Worm (Caenorhabditis elegans): ENCODE data around the gene str-66.

Gene str-66

ce11 chrV:3124912-3125311, 20.9 kb upstream of the str-66 start, which contains the start of gene Y73C8C.12:
TSS of gene Y73C8C.12 (plus strand) at chrV:3125212.
- no peak for TF ChIP-seq jun-1 (tag; optimal IDR thresholded peaks at IDR 0.05)
- TF ChIP-seq Y5F2A.4 (GFP tag; optimal IDR thresholded peaks at IDR 0.05), result no peak
- TF ChIP-seq aha-1 (tag), result peak; percentile 28
- TF ChIP-seq lim-7 (GFP tag; IDR thresholded peaks at IDR 0.05), result no peak
- TF ChIP-seq fos-1 (tag; optimal IDR thresholded peaks at IDR 0.05), result no peak

- TF ChIP-seq spr-3 (GFP tag; optimal IDR thresholded peaks at IDR 0.05) (no peak), pha-4 (GFP tag; IDR thresholded peaks at IDR 0.05) (no peak), pha-4 (tag; optimal IDR thresholded peaks at IDR 0.05) (no peak), aha-1 (tag) (peak; percentile 93)
These were observed 18.4 kb upstream of the str-66 start for ce11 chrV:3122403-3122802.

DNA sequence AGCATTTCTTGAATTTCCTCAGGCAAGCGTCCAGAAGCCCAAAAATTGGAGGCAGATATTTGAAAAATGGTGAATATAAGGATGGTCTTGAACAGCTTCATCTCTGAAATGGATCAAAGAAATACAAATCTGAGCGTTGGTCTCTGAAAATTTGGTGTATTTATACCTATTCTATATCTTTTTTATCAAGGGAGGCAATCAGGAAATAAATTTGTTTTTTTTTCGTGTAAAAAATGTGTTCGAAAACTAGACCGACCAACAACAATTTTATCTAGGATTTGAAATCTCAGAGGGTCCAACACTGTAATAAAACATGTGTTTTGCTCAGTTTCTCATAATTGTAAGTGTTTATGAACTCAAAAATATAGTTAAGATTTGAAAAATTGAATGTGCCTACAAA, 17.7 kb upstream of the str-66 start, which contains the start of gene srt-56:
srt-56 (minus strand) TSS at position 101 of the 400 bp plus-strand sequence.
- TF ChIP-seq snpc-4 (tag; optimal IDR thresholded peaks at IDR 0.05) (no peak), mdt-29 (GFP tag; IDR thresholded peaks at IDR 0.05) (no peak), aha-1 (tag) (peak; percentile 49)

- peak; percentile 51 for TF ChIP-seq pqm-1 (tag; optimal IDR thresholded peaks at IDR 0.05)
- no peak for TF ChIP-seq spr-1 (tag; optimal IDR thresholded peaks at IDR 0.05)
- TF ChIP-seq T26A8.4 (GFP tag; IDR thresholded peaks at IDR 0.05), result no peak
- no peak for TF ChIP-seq fos-1 (tag; optimal IDR thresholded peaks at IDR 0.05)
- TF ChIP-seq ceh-82 (tag; optimal IDR thresholded peaks at IDR 0.05), result no peak
- no peak for TF ChIP-seq snpc-1.2 (GFP tag; IDR thresholded peaks at IDR 0.05)
- TF ChIP-seq cey-2 (tag; optimal IDR thresholded peaks at IDR 0.05; ENCODE audit: borderline replicate concordance, insufficient read depth), result no peak
- no peak for TF ChIP-seq snpc-4 (tag; optimal IDR thresholded peaks at IDR 0.05)
- TF ChIP-seq nhr-77 (tag; optimal IDR thresholded peaks at IDR 0.05), result no peak
- TF ChIP-seq lim-7 (GFP tag; IDR thresholded peaks at IDR 0.05), result no peak
- TF ChIP-seq pha-4 (GFP tag; IDR thresholded peaks at IDR 0.05), result no peak
- TF ChIP-seq pha-4 (tag; optimal IDR thresholded peaks at IDR 0.05), result no peak
- no peak for TF ChIP-seq mxl-3 (GFP tag; optimal IDR thresholded peaks at IDR 0.05)
- no peak for TF ChIP-seq nhr-76 (tag; optimal IDR thresholded peaks at IDR 0.05)
- peak; percentile 49; the same call in 1 of the 2 replicates for TF ChIP-seq dmd-6 (GFP tag; IDR thresholded peaks at IDR 0.05)
- peak; percentile 87 for TF ChIP-seq nhr-28 (tag; optimal IDR thresholded peaks at IDR 0.05)
- TF ChIP-seq attf-4 (tag; optimal IDR thresholded peaks at IDR 0.05), result no peak
- no peak for TF ChIP-seq mep-1 (tag; optimal IDR thresholded peaks at IDR 0.05)
- TF ChIP-seq unc-39 (tag; optimal IDR thresholded peaks at IDR 0.05), result no peak
- no peak for TF ChIP-seq unc-130 (GFP tag; optimal IDR thresholded peaks at IDR 0.05)
These were observed 15.2 kb upstream of the str-66 start for ce11 chrV:3119185-3119584.

DNA sequence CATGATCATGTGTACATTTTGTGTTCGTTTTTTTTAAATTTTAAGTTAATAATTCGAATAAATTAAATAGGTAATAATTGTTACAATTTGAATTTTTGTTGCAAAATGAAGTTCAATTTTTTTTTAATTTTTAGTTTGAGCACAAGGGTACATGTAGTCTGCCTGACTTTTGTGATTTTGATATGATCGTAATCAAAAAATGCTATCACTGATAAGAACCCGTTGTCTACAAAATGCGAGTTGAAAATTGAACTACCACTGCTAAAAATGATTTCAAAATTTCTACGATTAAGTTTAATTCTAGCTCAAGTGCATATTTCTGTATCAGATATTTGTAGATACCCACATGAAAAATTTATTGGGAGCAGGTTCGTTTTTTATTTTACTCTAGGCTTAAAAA, 14.1 kb upstream of the str-66 start, which contains the start of gene clec-210:
clec-210 (plus strand) TSS at position 211 of the 400 bp plus-strand sequence.
- TF ChIP-seq unc-130 (GFP tag; optimal IDR thresholded peaks at IDR 0.05) (no peak), daf-8 (GFP tag; IDR thresholded peaks at IDR 0.05) (no peak), pqm-1 (tag; optimal IDR thresholded peaks at IDR 0.05) (peak; percentile 52), dmd-6 (GFP tag; IDR thresholded peaks at IDR 0.05) (peak; percentile 50), aha-1 (tag) (no peak), nhr-28 (tag; optimal IDR thresholded peaks at IDR 0.05) (peak; percentile 92), cey-2 (tag; optimal IDR thresholded peaks at IDR 0.05; ENCODE audit: borderline replicate concordance, insufficient read depth) (no peak), daf-19 (GFP tag; conservative IDR thresholded peaks at IDR 0.05) (no peak)

- TF ChIP-seq F10B5.3 (tag; optimal IDR thresholded peaks at IDR 0.05) (no peak), ama-1 (optimal IDR thresholded peaks at IDR 0.05) (no peak), zip-2 (tag; optimal IDR thresholded peaks at IDR 0.05) (no peak), nhr-77 (tag; optimal IDR thresholded peaks at IDR 0.05) (no peak), nhr-28 (tag; optimal IDR thresholded peaks at IDR 0.05) (no peak), spr-3 (GFP tag; optimal IDR thresholded peaks at IDR 0.05) (no peak), nhr-76 (tag; optimal IDR thresholded peaks at IDR 0.05) (no peak), ZK337.2 (GFP tag; IDR thresholded peaks at IDR 0.05) (no peak), dmd-9 (GFP tag; IDR thresholded peaks at IDR 0.05) (no peak), pha-4 (GFP tag; IDR thresholded peaks at IDR 0.05) (no peak), pha-4 (tag; optimal IDR thresholded peaks at IDR 0.05) (no peak), mes-2 (tag; optimal IDR thresholded peaks at IDR 0.05; ENCODE audit: poor library complexity, severe bottlenecking) (no peak), lin-15B (tag; optimal IDR thresholded peaks at IDR 0.05) (no peak), ceh-62 (tag; optimal IDR thresholded peaks at IDR 0.05) (no peak), F37D6.2 (tag; optimal IDR thresholded peaks at IDR 0.05) (no peak)
These were observed 10.9 kb upstream of the str-66 start, which contains the start of gene Y73C8C.3 for ce11 chrV:3114973-3115372. TSS of gene Y73C8C.3 (plus strand) at chrV:3115273.
